Worm (Caenorhabditis elegans): ENCODE measurements around the gene sta-2.

The sta-2 gene

ce11 chrV:9731852-9732251 is 9.2 kb upstream of the sta-2 start:
- TF ChIP-seq nhr-25 (tag; optimal IDR thresholded peaks at IDR 0.05) (peak; percentile 5), lin-39 (tag; optimal IDR thresholded peaks at IDR 0.05) (peak; percentile 64), snpc-4 (tag; optimal IDR thresholded peaks at IDR 0.05) (peak; percentile 3), nhr-237 (tag; optimal IDR thresholded peaks at IDR 0.05) (no peak), nfya-1 (tag; optimal IDR thresholded peaks at IDR 0.05; ENCODE audit: insufficient read depth) (peak; percentile 33), nhr-43 (tag; optimal IDR thresholded peaks at IDR 0.05; ENCODE audit: poor library complexity, severe bottlenecking) (no peak), nhr-12 (tag; optimal IDR thresholded peaks at IDR 0.05) (no peak), ama-1 (optimal IDR thresholded peaks at IDR 0.05) (peak; percentile 78), unc-62 (GFP tag; optimal IDR thresholded peaks at IDR 0.05) (peak; percentile 8), tbx-2 (tag; optimal IDR thresholded peaks at IDR 0.05) (no peak)

ce11 chrV:9733920-9734454 is 7.0 kb upstream of the sta-2 start, which contains the start of gene cal-7:
TSS of gene cal-7 (plus strand) at chrV:9734103.
- TF ChIP-seq pha-4 (tag; optimal IDR thresholded peaks at IDR 0.05) (peak; percentile 1), ZK546.5 (tag; optimal IDR thresholded peaks at IDR 0.05) (no peak), aly-2 (tag; optimal IDR thresholded peaks at IDR 0.05) (no peak), fos-1 (tag; optimal IDR thresholded peaks at IDR 0.05) (no peak), nhr-23 (tag; optimal IDR thresholded peaks at IDR 0.05) (no peak), nhr-25 (tag; optimal IDR thresholded peaks at IDR 0.05) (no peak), nhr-43 (tag; optimal IDR thresholded peaks at IDR 0.05; ENCODE audit: poor library complexity, severe bottlenecking) (no peak), ceh-9 (tag; optimal IDR thresholded peaks at IDR 0.05) (no peak), mml-1 (tag; optimal IDR thresholded peaks at IDR 0.05) (no peak), ama-1 (optimal IDR thresholded peaks at IDR 0.05) (peak; percentile 46), nhr-76 (tag; optimal IDR thresholded peaks at IDR 0.05) (no peak), jun-1 (tag; optimal IDR thresholded peaks at IDR 0.05) (no peak), elt-3 (tag; optimal IDR thresholded peaks at IDR 0.05) (no peak), elt-2 (tag; optimal IDR thresholded peaks at IDR 0.05) (no peak), egl-5 (tag; optimal IDR thresholded peaks at IDR 0.05) (no peak), ztf-4 (tag; optimal IDR thresholded peaks at IDR 0.05) (no peak), nhr-11 (tag; optimal IDR thresholded peaks at IDR 0.05) (no peak), R02D3.7 (tag; optimal IDR thresholded peaks at IDR 0.05) (no peak), skn-1 (tag; optimal IDR thresholded peaks at IDR 0.05) (no peak), ceh-16 (tag; optimal IDR thresholded peaks at IDR 0.05) (no peak), sea-2 (GFP tag; optimal IDR thresholded peaks at IDR 0.05) (no peak), snpc-4 (tag; optimal IDR thresholded peaks at IDR 0.05) (no peak), lsy-12 (tag; optimal IDR thresholded peaks at IDR 0.05) (peak; percentile 12), zag-1 (tag; optimal IDR thresholded peaks at IDR 0.05) (no peak), lin-39 (tag; optimal IDR thresholded peaks at IDR 0.05) (no peak), nhr-237 (tag; optimal IDR thresholded peaks at IDR 0.05) (no peak), ztf-11 (tag; optimal IDR thresholded peaks at IDR 0.05) (no peak), pqm-1 (tag; optimal IDR thresholded peaks at IDR 0.05) (no peak), lin-15B (tag; optimal IDR thresholded peaks at IDR 0.05) (no peak), nhr-67 (tag; optimal IDR thresholded peaks at IDR 0.05) (no peak), elt-1 (tag; optimal IDR thresholded peaks at IDR 0.05) (no peak), ceh-28 (tag; optimal IDR thresholded peaks at IDR 0.05) (peak; percentile 30), fkh-10 (GFP tag; optimal IDR thresholded peaks at IDR 0.05) (peak; percentile 1), nhr-77 (tag; optimal IDR thresholded peaks at IDR 0.05) (no peak), nfya-1 (tag; optimal IDR thresholded peaks at IDR 0.05; ENCODE audit: insufficient read depth) (no peak), mdl-1 (tag; optimal IDR thresholded peaks at IDR 0.05) (no peak), unc-39 (tag; optimal IDR thresholded peaks at IDR 0.05) (no peak), daf-12 (tag; optimal IDR thresholded peaks at IDR 0.05) (no peak), tbx-2 (tag; optimal IDR thresholded peaks at IDR 0.05) (peak; percentile 27), ceh-82 (tag; optimal IDR thresholded peaks at IDR 0.05) (no peak), nhr-12 (tag; optimal IDR thresholded peaks at IDR 0.05) (no peak), hmg-11 (tag; optimal IDR thresholded peaks at IDR 0.05) (no peak), egl-27 (tag; optimal IDR thresholded peaks at IDR 0.05) (no peak), nhr-28 (tag; optimal IDR thresholded peaks at IDR 0.05) (no peak), eor-1 (tag; optimal IDR thresholded peaks at IDR 0.05) (no peak)
